Worm (Caenorhabditis elegans) whole organism, young adult: Measurements from ENCODE around the gene ZK666.15.
"Not testable (repeated sequence)": the region's sequence is repeated elsewhere in the genome, so short reads cannot be mapped to it uniquely, and the experiment has no call there.

Experiments used
- B0035.1 ChIP-seq: sonication (generic microtip); optimal IDR thresholded peaks from 2 replicates; lab custom pipeline; 2016; ENCODE audit warnings: missing genetic modification characterization, mild to moderate bottlenecking, missing compliant biosample characterization, missing genotype, missing genetic modification reagents
- B0336.3 ChIP-seq: fragments of 200-800 bp; sonication (Bioruptor generic); IDR thresholded peaks from 2 replicates; pipeline ENCODE4 v1.3.6; 2022; ENCODE audit warnings: missing genetic modification characterization, missing compliant biosample characterization
- F22D6.2 ChIP-seq: sonication (generic microtip); optimal IDR thresholded peaks from 2 replicates; lab custom pipeline; 2016; ENCODE audit warnings: mild to moderate bottlenecking, missing genetic modification characterization, missing compliant biosample characterization
- F57C9.4 ChIP-seq: sonication (generic microtip); optimal IDR thresholded peaks from 2 replicates; lab custom pipeline; 2017; ENCODE audit warnings: mild to moderate bottlenecking, missing genetic modification characterization, missing compliant biosample characterization
- K12H6.12 ChIP-seq: fragments of 200-800 bp; sonication (Bioruptor generic); optimal IDR thresholded peaks from 2 replicates; lab custom pipeline; 2018; ENCODE audit warnings: mild to moderate bottlenecking, missing genetic modification characterization, missing compliant biosample characterization
- T26A5.8 ChIP-seq: sonication (generic microtip); optimal IDR thresholded peaks from 2 replicates; lab custom pipeline; 2016; ENCODE audit warnings: missing genetic modification characterization, missing compliant biosample characterization
- Y56A3A.18 ChIP-seq: fragments of 200-800 bp; sonication (Bioruptor generic); IDR thresholded peaks from 2 replicates; pipeline ENCODE4 v1.3.6; 2022; ENCODE audit warnings: missing genetic modification reagents, missing genetic modification characterization, missing compliant biosample characterization
- aptf-2 ChIP-seq: fragments of 200-800 bp; sonication (Bioruptor generic); conservative IDR thresholded peaks from 2 replicates; pipeline ENCODE4 v1.3.6; 2022; ENCODE audit warnings: missing genetic modification reagents, missing genetic modification characterization, missing compliant biosample characterization
- attf-5 ChIP-seq: fragments of 200-800 bp; sonication (Bioruptor generic); optimal IDR thresholded peaks from 2 replicates; lab custom pipeline; 2018; ENCODE audit warnings: mild to moderate bottlenecking, missing genetic modification characterization, missing compliant biosample characterization
- cebp-1 ChIP-seq, 2 experiments: fragments of 200-800 bp in 1 of 2; sonication (Bioruptor generic) in 1 of 2; sonication (generic microtip) in 1 of 2; IDR thresholded peaks in 1 of 2; optimal IDR thresholded peaks in 1 of 2; 2 replicates each; pipeline versions ENCODE4 v1.3.6 to Lab custom; 2017 to 2022; ENCODE audit warnings: missing compliant biosample characterization in 2 of 2, missing genetic modification characterization in 2 of 2, mild to moderate bottlenecking in 1 of 2, missing genetic modification reagents in 1 of 2, moderate library complexity in 1 of 2
- cebp-2 ChIP-seq: fragments of 200-800 bp; sonication (Bioruptor generic); IDR thresholded peaks from 2 replicates; pipeline ENCODE4 v1.3.6; 2022; ENCODE audit warnings: missing genetic modification characterization, missing compliant biosample characterization
- ceh-58 ChIP-seq: fragments of 200-800 bp; sonication (Bioruptor generic); IDR thresholded peaks from 2 replicates; pipeline ENCODE4 v1.3.6; 2022; ENCODE audit warnings: missing genetic modification characterization, missing compliant biosample characterization
- chd-7 ChIP-seq: sonication (generic microtip); optimal IDR thresholded peaks from 2 replicates; lab custom pipeline; 2016; ENCODE audit warnings: mild to moderate bottlenecking, missing genetic modification characterization, moderate library complexity, missing compliant biosample characterization
- die-1 ChIP-seq: sonication (generic microtip); optimal IDR thresholded peaks from 2 replicates; lab custom pipeline; 2016; ENCODE audit warnings: missing genotype, mild to moderate bottlenecking, missing genetic modification characterization, missing compliant biosample characterization
- dox-1 ChIP-seq: fragments of 200-800 bp; sonication (Bioruptor generic); IDR thresholded peaks from 2 replicates; pipeline ENCODE4 v1.3.6; 2022; ENCODE audit warnings: missing genetic modification reagents, missing genetic modification characterization, missing compliant biosample characterization
- gei-17 ChIP-seq: fragments of 200-800 bp; sonication (Bioruptor generic); optimal IDR thresholded peaks from 2 replicates; lab custom pipeline; 2018; ENCODE audit warnings: mild to moderate bottlenecking, missing genetic modification characterization, missing compliant biosample characterization
- hmg-1.2 ChIP-seq: fragments of 200-800 bp; sonication (Bioruptor generic); IDR thresholded peaks from 2 replicates; pipeline ENCODE4 v1.3.6; 2022; ENCODE audit warnings: missing genetic modification reagents, missing genetic modification characterization, missing compliant biosample characterization
- let-607 ChIP-seq, 2 experiments: fragments of 200-800 bp in 1 of 2; sonication (Bioruptor generic) in 1 of 2; sonication (generic microtip) in 1 of 2; optimal IDR thresholded peaks; 2 replicates each; lab custom pipeline; 2016 to 2018; ENCODE audit warnings: mild to moderate bottlenecking in 2 of 2, missing compliant biosample characterization in 2 of 2, missing genetic modification characterization in 2 of 2, moderate library complexity in 2 of 2, missing genotype in 1 of 2
- lsl-1 ChIP-seq: fragments of 200-800 bp; sonication (Bioruptor generic); optimal IDR thresholded peaks from 2 replicates; lab custom pipeline; 2018; ENCODE audit warnings: mild to moderate bottlenecking, missing genetic modification characterization, moderate library complexity, missing compliant biosample characterization
- madf-6 ChIP-seq: fragments of 200-800 bp; sonication (Bioruptor generic); IDR thresholded peaks from 2 replicates; pipeline ENCODE4 v1.3.6; 2022; ENCODE audit warnings: missing genetic modification reagents, missing genetic modification characterization, missing compliant biosample characterization
- madf-8 ChIP-seq: fragments of 200-800 bp; sonication (Bioruptor generic); conservative IDR thresholded peaks from 2 replicates; pipeline ENCODE4 v1.3.6; 2022; ENCODE audit warnings: missing genetic modification reagents, missing genetic modification characterization, missing compliant biosample characterization
- mel-28 ChIP-seq: sonication (generic microtip); optimal IDR thresholded peaks from 2 replicates; lab custom pipeline; 2016; ENCODE audit warnings: borderline replicate concordance, mild to moderate bottlenecking, missing genetic modification characterization, missing compliant biosample characterization
- nfyb-1 ChIP-seq: fragments of 200-800 bp; sonication (Bioruptor generic); IDR thresholded peaks from 2 replicates; pipeline ENCODE4 v1.3.6; 2022; ENCODE audit warnings: missing genetic modification reagents, missing genetic modification characterization, missing compliant biosample characterization
- nhr-27 ChIP-seq: fragments of 200-800 bp; sonication (Bioruptor generic); optimal IDR thresholded peaks from 2 replicates; lab custom pipeline; 2018; ENCODE audit warnings: mild to moderate bottlenecking, missing genetic modification characterization, moderate library complexity, missing compliant biosample characterization
- nhr-80 ChIP-seq: sonication (generic microtip); optimal IDR thresholded peaks from 2 replicates; lab custom pipeline; 2016; ENCODE audit warnings: missing genetic modification characterization, missing compliant biosample characterization
- pbrm-1 ChIP-seq: fragments of 200-800 bp; sonication (Bioruptor generic); IDR thresholded peaks from 2 replicates; pipeline ENCODE4 v1.3.6; 2022; ENCODE audit warnings: missing genetic modification reagents, missing genetic modification characterization, missing compliant biosample characterization
- repo-1 ChIP-seq: sonication (generic microtip); optimal IDR thresholded peaks from 2 replicates; lab custom pipeline; 2017; ENCODE audit warnings: mild to moderate bottlenecking, missing genetic modification characterization, missing compliant biosample characterization
- sea-2 ChIP-seq: fragments of 200-800 bp; sonication (Bioruptor generic); IDR thresholded peaks from 2 replicates; pipeline ENCODE4 v1.3.6; 2022; ENCODE audit warnings: missing genetic modification characterization, missing compliant biosample characterization
- snpc-3.4 ChIP-seq: sonication (generic microtip); optimal IDR thresholded peaks from 2 replicates; lab custom pipeline; 2017; ENCODE audit warnings: missing genetic modification characterization, mild to moderate bottlenecking, missing compliant biosample characterization, antibody characterized with exemption, moderate library complexity, missing genotype, missing genetic modification reagents
- unc-130 ChIP-seq: sonication (generic microtip); optimal IDR thresholded peaks from 2 replicates; lab custom pipeline; 2016; ENCODE audit warnings: missing genetic modification reagents, missing genetic modification characterization, missing compliant biosample characterization
- xnd-1 ChIP-seq: sonication (generic microtip); optimal IDR thresholded peaks from 2 replicates; lab custom pipeline; 2016; ENCODE audit warnings: missing genotype, missing genetic modification reagents, missing genetic modification characterization, missing compliant biosample characterization
- zim-3 ChIP-seq: sonication (generic microtip); optimal IDR thresholded peaks from 2 replicates; lab custom pipeline; 2017; ENCODE audit warnings: mild to moderate bottlenecking, missing genetic modification characterization, moderate library complexity, missing compliant biosample characterization

ZK666.15 gene

ce11 chrII:10442846-10443245 lies 44.0 kb upstream of the ZK666.15 start, which contains the start of gene ZK673.1:
ZK673.1 (plus strand) TSS chrII:10443146.
- TF ChIP-seq aptf-2; T26A5.8; Y56A3A.18 (GFP tag; lab: Robert Waterston, UW): not testable (repeated sequence)

- no peak for TF ChIP-seq xnd-1 (tag; lab: Kevin White, UChicago)
- peak; percentile 75 for TF ChIP-seq nhr-80 (tag; lab: Kevin White, UChicago)
- TF ChIP-seq pbrm-1 = no peak
- TF ChIP-seq unc-130 (GFP tag; lab: Kevin White, UChicago) = no peak
- no peak for TF ChIP-seq zim-3
- no peak for TF ChIP-seq F57C9.4 (tag; lab: Kevin White, UChicago)
- no peak for TF ChIP-seq nhr-27
- TF ChIP-seq let-607 (tag; optimal IDR thresholded peaks at IDR 0.05; lab: Kevin White, UChicago) = no peak
Measured at ce11 chrII:10443898-10444297, 42.9 kb upstream of the ZK666.15 start.

- TF ChIP-seq madf-8 (GFP tag; lab: Robert Waterston, UW) (peak; percentile 86), F57C9.4 (tag; lab: Kevin White, UChicago) (no peak), xnd-1 (tag; lab: Kevin White, UChicago) (peak; percentile 57), B0035.1 (tag; lab: Kevin White, UChicago) (no peak), dox-1 (no peak), mel-28 (tag; lab: Kevin White, UChicago) (no peak), snpc-3.4 (tag; lab: Kevin White, UChicago) (peak; percentile 28), madf-6 (GFP tag; lab: Robert Waterston, UW) (peak; percentile 83), lsl-1 (peak; percentile 76)
Measured at ce11 chrII:10444971-10445707, 41.7 kb upstream of the ZK666.15 start.

ce11 chrII:10445738-10446137 lies 41.1 kb upstream of the ZK666.15 start:
- TF ChIP-seq nhr-80 (tag; lab: Kevin White, UChicago) = peak; percentile 62
- peak; percentile 35; the same call in 1 of the 2 replicates for TF ChIP-seq nfyb-1 (GFP tag; lab: Robert Waterston, UW)
- peak; percentile 8 for TF ChIP-seq die-1 (tag; lab: Kevin White, UChicago)
- TF ChIP-seq attf-5 (GFP tag; lab: Kevin White, UChicago) = peak; percentile 50
- peak; percentile 10 for TF ChIP-seq chd-7 (tag; lab: Kevin White, UChicago)
- TF ChIP-seq repo-1 = peak; percentile 50
- TF ChIP-seq sea-2 (GFP tag; lab: Robert Waterston, UW) = 0 out of 2 replicates have a peak, but pooled peaks have one; percentile 12
- TF ChIP-seq cebp-1 (GFP tag; IDR thresholded peaks at IDR 0.05; lab: Robert Waterston, UW) = peak; percentile 86
- peak; percentile 93 for TF ChIP-seq cebp-1 (tag; optimal IDR thresholded peaks at IDR 0.05; lab: Kevin White, UChicago)
- TF ChIP-seq cebp-2 (GFP tag; lab: Robert Waterston, UW) = 0 out of 2 replicates have a peak, but pooled peaks have one; percentile 40
- peak; percentile 20; the same call in 1 of the 2 replicates for TF ChIP-seq hmg-1.2 (GFP tag; lab: Robert Waterston, UW)
- TF ChIP-seq ceh-58 (GFP tag; lab: Robert Waterston, UW) = no peak
- 0 out of 2 replicates have a peak, but pooled peaks have one; percentile 53 for TF ChIP-seq dox-1
- TF ChIP-seq F22D6.2 = no peak
- no peak for TF ChIP-seq K12H6.12
- TF ChIP-seq gei-17 (GFP tag; lab: Kevin White, UChicago) = no peak
- TF ChIP-seq B0336.3 (GFP tag; lab: Robert Waterston, UW) = peak; percentile 46; the same call in 1 of the 2 replicates
